Fruit fly (Drosophila melanogaster) whole organism, embryonic: ENCODE measurements around the gene Snx27.
A peak's percentile ranks its signal among the peaks of the same experiment; 100 is the strongest.

Source experiments
- Bdp1 ChIP-seq: fragments of 200-800 bp; sonication (Bioruptor generic); optimal IDR thresholded peaks from 3 replicates; lab custom pipeline; 2016; ENCODE audit warnings: missing biosample characterization, missing genetic modification characterization
- BtbVII ChIP-seq: fragments of 200-800 bp; sonication (Bioruptor generic); optimal IDR thresholded peaks from 3 replicates; lab custom pipeline; 2017; ENCODE audit warnings: missing biosample characterization, mild to moderate bottlenecking, missing genetic modification characterization
- CG10366 ChIP-seq: fragments of 200-800 bp; sonication (Bioruptor generic); IDR thresholded peaks from 2 replicates; pipeline ENCODE4 v1.3.6; 2022; ENCODE audit warnings: missing biosample characterization, missing genetic modification characterization
- CG10565 ChIP-seq: fragments of 200-800 bp; sonication (Bioruptor generic); optimal IDR thresholded peaks from 3 replicates; lab custom pipeline; 2016; ENCODE audit warnings: missing biosample characterization, mild to moderate bottlenecking, missing genetic modification characterization
- CG11456 ChIP-seq: fragments of 200-800 bp; sonication (Bioruptor generic); IDR thresholded peaks from 3 replicates; pipeline ENCODE4 v1.3.6; 2022; ENCODE audit warnings: missing biosample characterization, missing genetic modification characterization
- CG11723 ChIP-seq: fragments of 200-800 bp; sonication (Bioruptor generic); optimal IDR thresholded peaks from 2 replicates; lab custom pipeline; 2017; ENCODE audit warnings: missing biosample characterization, mild to moderate bottlenecking, missing genetic modification characterization
- CG12071 ChIP-seq: fragments of 200-800 bp; sonication (Bioruptor generic); optimal IDR thresholded peaks from 3 replicates; lab custom pipeline; 2018; ENCODE audit warnings: missing biosample characterization, mild to moderate bottlenecking, missing genetic modification characterization
- CG12219 ChIP-seq: fragments of 200-800 bp; sonication (Bioruptor generic); optimal IDR thresholded peaks from 3 replicates; lab custom pipeline; 2018; ENCODE audit warnings: missing biosample characterization, mild to moderate bottlenecking, missing genetic modification characterization
- CG13894 ChIP-seq: fragments of 200-800 bp; sonication (Bioruptor generic); optimal IDR thresholded peaks from 3 replicates; lab custom pipeline; 2018; ENCODE audit warnings: missing biosample characterization, mild to moderate bottlenecking, missing genetic modification characterization, moderate library complexity
- CG1647 ChIP-seq: fragments of 200-800 bp; sonication (Bioruptor generic); optimal IDR thresholded peaks from 3 replicates; lab custom pipeline; 2016; ENCODE audit warnings: missing biosample characterization, missing genetic modification characterization
- CG16863 ChIP-seq: fragments of 200-800 bp; sonication (Bioruptor generic); optimal IDR thresholded peaks from 3 replicates; lab custom pipeline; 2016; ENCODE audit warnings: missing biosample characterization, missing genetic modification characterization
- CG17361 ChIP-seq: fragments of 200-800 bp; sonication (Bioruptor generic); IDR thresholded peaks from 3 replicates; pipeline ENCODE4 v1.3.6; 2022; ENCODE audit warnings: missing biosample characterization, missing genetic modification characterization
- CG2199 ChIP-seq: fragments of 200-800 bp; sonication (Bioruptor generic); IDR thresholded peaks from 3 replicates; pipeline ENCODE4 v1.3.6; 2022; ENCODE audit warnings: missing biosample characterization, missing genetic modification characterization
- CG7372 ChIP-seq: fragments of 200-800 bp; sonication (Bioruptor generic); IDR thresholded peaks from 2 replicates; pipeline ENCODE4 v1.3.6; 2022; ENCODE audit warnings: missing biosample characterization, missing genetic modification characterization
- CG7928 ChIP-seq: fragments of 200-800 bp; sonication (Bioruptor generic); optimal IDR thresholded peaks from 2 replicates; lab custom pipeline; 2017; ENCODE audit warnings: missing biosample characterization, mild to moderate bottlenecking, missing genetic modification characterization
- CG7963 ChIP-seq: fragments of 200-800 bp; sonication (Bioruptor generic); IDR thresholded peaks from 3 replicates; pipeline ENCODE4 v1.3.6; 2022; ENCODE audit warnings: missing biosample characterization, missing genetic modification characterization; ENCODE audit not compliant: partially characterized antibody
- CTCF ChIP-seq: fragments of 200-800 bp; sonication (Bioruptor generic); optimal IDR thresholded peaks from 2 replicates; lab custom pipeline; 2017; ENCODE audit warnings: missing biosample characterization, mild to moderate bottlenecking, missing genetic modification characterization, moderate library complexity
- CoRest ChIP-seq: fragments of 200-800 bp; sonication (Bioruptor generic); optimal IDR thresholded peaks from 3 replicates; lab custom pipeline; 2018; ENCODE audit warnings: missing biosample characterization, mild to moderate bottlenecking, missing genetic modification characterization, moderate library complexity
- Doc3 ChIP-seq: fragments of 200-800 bp; sonication (Bioruptor generic); IDR thresholded peaks from 3 replicates; pipeline ENCODE4 v1.3.6; 2022; ENCODE audit warnings: missing biosample characterization, missing genetic modification characterization; ENCODE audit not compliant: partially characterized antibody
- E2f2 ChIP-seq: fragments of 200-800 bp; sonication (Bioruptor generic); IDR thresholded peaks from 2 replicates; pipeline ENCODE4 v1.3.6; 2022; ENCODE audit warnings: missing biosample characterization, missing genetic modification characterization
- HLH54F ChIP-seq: fragments of 200-800 bp; sonication (Bioruptor generic); optimal IDR thresholded peaks from 3 replicates; lab custom pipeline; 2016; ENCODE audit warnings: missing biosample characterization, missing genetic modification characterization
- Hr78 ChIP-seq, 2 experiments: fragments of 200-800 bp in 1 of 2; fragments of >200 bp in 1 of 2; sonication (Bioruptor generic) in 1 of 2; optimal IDR thresholded peaks; 2 replicates each; lab custom pipeline; 2017 to 2019; ENCODE audit warnings: missing biosample characterization in 2 of 2, missing genetic modification characterization in 2 of 2, mild to moderate bottlenecking in 1 of 2, moderate library complexity in 1 of 2
- MESR4 ChIP-seq: fragments of 200-800 bp; sonication (Bioruptor generic); optimal IDR thresholded peaks from 2 replicates; lab custom pipeline; 2018; ENCODE audit warnings: missing biosample characterization, mild to moderate bottlenecking, missing genetic modification characterization, moderate library complexity
- Optix ChIP-seq: fragments of 200-800 bp; sonication (Bioruptor generic); IDR thresholded peaks from 3 replicates; pipeline ENCODE4 v1.3.6; 2022; ENCODE audit warnings: missing biosample characterization, missing genetic modification characterization
- Pdp1 ChIP-seq, 2 experiments: fragments of 200-800 bp; sonication (Bioruptor generic); optimal IDR thresholded peaks; 3 replicates each; lab custom pipeline; 2016; ENCODE audit warnings: missing biosample characterization in 2 of 2, missing genetic modification characterization in 2 of 2, mild to moderate bottlenecking in 1 of 2, moderate library complexity in 1 of 2
- Stat92E ChIP-seq, 3 experiments: fragments of >200 bp in 2 of 3; fragments of 200-800 bp in 1 of 3; sonication (Bioruptor generic) in 1 of 3; optimal IDR thresholded peaks; 2 replicates each; lab custom pipeline; 2017 to 2019; ENCODE audit warnings: missing biosample characterization in 3 of 3, missing genetic modification characterization in 3 of 3, mild to moderate bottlenecking in 1 of 3, moderate library complexity in 1 of 3
- TFAM ChIP-seq: fragments of 200-800 bp; sonication (Bioruptor generic); optimal IDR thresholded peaks from 2 replicates; lab custom pipeline; 2017; ENCODE audit warnings: missing biosample characterization, missing genetic modification characterization, inconsistent platforms
- ase ChIP-seq: fragments of 200-800 bp; sonication (Bioruptor generic); IDR thresholded peaks from 3 replicates; pipeline ENCODE4 v1.3.6; 2022; ENCODE audit warnings: missing biosample characterization, missing genetic modification characterization
- chinmo ChIP-seq: fragments of 200-800 bp; sonication (Bioruptor generic); IDR thresholded peaks from 4 replicates; pipeline ENCODE4 v1.3.6; 2022; ENCODE audit warnings: missing biosample characterization, missing genetic modification characterization; ENCODE audit not compliant: partially characterized antibody
- corto ChIP-seq: fragments of 200-800 bp; sonication (Bioruptor generic); optimal IDR thresholded peaks from 2 replicates; lab custom pipeline; 2016; ENCODE audit warnings: missing biosample characterization, mild to moderate bottlenecking, missing genetic modification characterization, moderate library complexity
- da ChIP-seq: fragments of 200-800 bp; sonication (Bioruptor generic); optimal IDR thresholded peaks from 2 replicates; lab custom pipeline; 2016; ENCODE audit warnings: missing biosample characterization, missing genetic modification characterization
- dan ChIP-seq: fragments of 200-800 bp; sonication (Bioruptor generic); IDR thresholded peaks from 2 replicates; pipeline ENCODE4 v1.3.6; 2022; ENCODE audit warnings: missing biosample characterization, missing genetic modification characterization
- disco-r ChIP-seq: fragments of 200-800 bp; sonication (Bioruptor generic); optimal IDR thresholded peaks from 2 replicates; lab custom pipeline; 2016; ENCODE audit warnings: missing biosample characterization, missing genetic modification characterization
- gem ChIP-seq: fragments of 200-800 bp; sonication (Bioruptor generic); optimal IDR thresholded peaks from 2 replicates; lab custom pipeline; 2019; ENCODE audit warnings: missing biosample characterization, mild to moderate bottlenecking, missing genetic modification characterization, moderate library complexity
- her ChIP-seq: fragments of 200-800 bp; sonication (Bioruptor generic); optimal IDR thresholded peaks from 2 replicates; lab custom pipeline; 2016; ENCODE audit warnings: missing biosample characterization, missing genetic modification characterization
- hkb ChIP-seq, 2 experiments: fragments of 200-800 bp in 1 of 2; fragments of >200 bp in 1 of 2; sonication (Bioruptor generic) in 1 of 2; IDR thresholded peaks in 1 of 2; optimal IDR thresholded peaks in 1 of 2; 2 replicates each; pipeline versions ENCODE4 v1.3.6 to Lab custom; 2017 to 2022; ENCODE audit warnings: missing biosample characterization in 1 of 2, missing genetic modification characterization in 1 of 2
- ind ChIP-seq: fragments of 200-800 bp; sonication (Bioruptor generic); optimal IDR thresholded peaks from 3 replicates; lab custom pipeline; 2016; ENCODE audit warnings: missing biosample characterization, missing genetic modification characterization
- lov ChIP-seq, 2 experiments: fragments of 200-800 bp in 1 of 2; fragments of >200 bp in 1 of 2; sonication (Bioruptor generic) in 1 of 2; IDR thresholded peaks in 1 of 2; optimal IDR thresholded peaks in 1 of 2; 2 replicates in 1 of 2; 3 replicates in 1 of 2; pipeline versions ENCODE4 v1.3.6 to Lab custom; 2017 to 2022; ENCODE audit warnings: missing biosample characterization in 1 of 2, missing genetic modification characterization in 1 of 2
- mirr ChIP-seq: fragments of 200-800 bp; sonication (Bioruptor generic); optimal IDR thresholded peaks from 3 replicates; lab custom pipeline; 2018; ENCODE audit warnings: missing biosample characterization, mild to moderate bottlenecking, missing genetic modification characterization
- ro ChIP-seq: fragments of 200-800 bp; sonication (Bioruptor generic); IDR thresholded peaks from 2 replicates; pipeline ENCODE4 v1.3.6; 2022; ENCODE audit warnings: missing biosample characterization, missing genetic modification characterization
- schlank ChIP-seq: fragments of 200-800 bp; sonication (Bioruptor generic); optimal IDR thresholded peaks from 2 replicates; lab custom pipeline; 2018; ENCODE audit warnings: missing biosample characterization, mild to moderate bottlenecking, missing genetic modification characterization
- sens-2 ChIP-seq: fragments of 200-800 bp; sonication (Bioruptor generic); IDR thresholded peaks from 2 replicates; pipeline ENCODE4 v1.3.6; 2022; ENCODE audit warnings: missing biosample characterization, missing genetic modification characterization
- toy ChIP-seq: fragments of 200-800 bp; sonication (Bioruptor generic); IDR thresholded peaks from 2 replicates; pipeline ENCODE4 v1.3.6; 2022; ENCODE audit warnings: missing biosample characterization, missing genetic modification characterization
- ttk ChIP-seq: fragments of 200-800 bp; sonication (Bioruptor generic); IDR thresholded peaks from 2 replicates; pipeline ENCODE4 v2.1.2; 2022; ENCODE audit warnings: missing biosample characterization, missing genetic modification characterization
- vvl ChIP-seq: fragments of 200-800 bp; sonication (Bioruptor generic); IDR thresholded peaks from 2 replicates; pipeline ENCODE4 v1.3.6; 2022; ENCODE audit warnings: missing biosample characterization, missing genetic modification characterization
- z ChIP-seq: fragments of 200-800 bp; sonication (Bioruptor generic); IDR thresholded peaks from 3 replicates; pipeline ENCODE4 v1.3.6; 2022; ENCODE audit warnings: missing biosample characterization, missing genetic modification characterization
- zfh1 ChIP-seq: fragments of 200-800 bp; sonication (Bioruptor generic); IDR thresholded peaks from 3 replicates; pipeline ENCODE4 v1.3.6; 2022; ENCODE audit warnings: missing biosample characterization, missing genetic modification characterization

Snx27 gene

dm6 chrX:5764001-5764892 is 26.4 kb upstream of the Snx27 start, which contains the start of the genes MAPk-Ak2 and CG42699 (continued):
- peak; percentile 62 for TF ChIP-seq CG12219 (GFP tag; lab: Kevin White, UChicago)
- no peak for TF ChIP-seq ro
- peak; percentile 70; the same call in 2 of the 3 replicates for TF ChIP-seq CG11456
- TF ChIP-seq Pdp1 (GFP tag; optimal IDR thresholded peaks at IDR 0.05; lab: Kevin White, UChicago), result peak; percentile 68 to 88
- TF ChIP-seq CG12071, result peak; percentile 83
- TF ChIP-seq sens-2, result 0 out of 2 replicates have a peak, but pooled peaks have one; percentile 37
- TF ChIP-seq Stat92E (GFP tag; optimal IDR thresholded peaks at IDR 0.05; lab: Kevin White, UChicago), result peak in 1 of 3 experiments; percentile 82
- TF ChIP-seq lov (optimal IDR thresholded peaks at IDR 0.05; lab: Kevin White, UChicago), result no peak
- TF ChIP-seq lov (GFP tag; IDR thresholded peaks at IDR 0.05; lab: Robert Waterston, UW), result peak; percentile 61; the same call in 1 of the 3 replicates
- TF ChIP-seq toy (GFP tag; lab: Robert Waterston, UW), result peak; percentile 40; the same call in 1 of the 2 replicates
- TF ChIP-seq CG7928, result peak; percentile 61
- TF ChIP-seq CG2199 (GFP tag; lab: Robert Waterston, UW), result no peak
- TF ChIP-seq vvl (GFP tag; lab: Robert Waterston, UW), result peak; percentile 40
- TF ChIP-seq HLH54F (GFP tag; lab: Kevin White, UChicago), result peak; percentile 65
- peak; percentile 78 for TF ChIP-seq CG16863 (GFP tag; lab: Kevin White, UChicago)
- peak; percentile 50 for TF ChIP-seq E2f2
- TF ChIP-seq disco-r (GFP tag; lab: Kevin White, UChicago), result peak; percentile 68
- TF ChIP-seq gem, result peak; percentile 69
- peak; percentile 38; the same call in 1 of the 2 replicates for TF ChIP-seq CG7372 (GFP tag; lab: Robert Waterston, UW)
- TF ChIP-seq CG10565, result no peak
- peak; percentile 71 for TF ChIP-seq Bdp1 (GFP tag; lab: Kevin White, UChicago)
- TF ChIP-seq corto (GFP tag; lab: Kevin White, UChicago), result no peak
- TF ChIP-seq CG13894 (tag; lab: Kevin White, UChicago), result peak; percentile 90
- peak; percentile 38 for TF ChIP-seq TFAM
- TF ChIP-seq CG11723, result peak; percentile 71
- TF ChIP-seq Optix, result no peak; the same call in 2 of the 3 replicates
- TF ChIP-seq dan (GFP tag; lab: Robert Waterston, UW), result no peak
- peak; percentile 23; the same call in 1 of the 2 replicates for TF ChIP-seq CG10366
- peak; percentile 21 for TF ChIP-seq ind
- peak; percentile 66 for TF ChIP-seq CoRest (tag; lab: Kevin White, UChicago)
- peak; percentile 78 for TF ChIP-seq zfh1 (GFP tag; lab: Robert Waterston, UW)
- peak; percentile 89 for TF ChIP-seq mirr (GFP tag; lab: Kevin White, UChicago)
- peak; percentile 46; the same call in 1 of the 3 replicates for TF ChIP-seq Doc3 (GFP tag; lab: Robert Waterston, UW)
- no peak for TF ChIP-seq chinmo (GFP tag; lab: Robert Waterston, UW)
- no peak for TF ChIP-seq Hr78 (GFP tag; optimal IDR thresholded peaks at IDR 0.05; lab: Kevin White, UChicago)
- TF ChIP-seq z (GFP tag; lab: Robert Waterston, UW), result peak; percentile 61; the same call in 1 of the 3 replicates
- peak; percentile 85 for TF ChIP-seq her (GFP tag; lab: Kevin White, UChicago)
- TF ChIP-seq ase (GFP tag; lab: Robert Waterston, UW), result no peak
- peak; percentile 83 for TF ChIP-seq schlank (tag; lab: Kevin White, UChicago)
- peak; percentile 71 for TF ChIP-seq CG7963 (GFP tag; lab: Robert Waterston, UW)
- no peak for TF ChIP-seq hkb (optimal IDR thresholded peaks at IDR 0.05; lab: Kevin White, UChicago)
- TF ChIP-seq hkb (GFP tag; IDR thresholded peaks at IDR 0.05; lab: Robert Waterston, UW), result peak; percentile 83
- peak; percentile 70; the same call in 2 of the 3 replicates for TF ChIP-seq CG17361 (GFP tag; lab: Robert Waterston, UW)
- peak; percentile 66 for TF ChIP-seq da
- TF ChIP-seq CTCF, result peak; percentile 7
- TF ChIP-seq MESR4 (GFP tag; lab: Kevin White, UChicago), result peak; percentile 76
- peak; percentile 83 for TF ChIP-seq BtbVII
- TF ChIP-seq CG1647 (GFP tag; lab: Kevin White, UChicago), result peak; percentile 76
- no peak for TF ChIP-seq ttk
